Fruit fly (Drosophila melanogaster) whole organism, wandering third instar larva: Measurements from ENCODE around the gene CG42750.

ENCODE experiments used
- Abd-B ChIP-seq: fragments of >200 bp; optimal IDR thresholded peaks from 2 replicates; lab custom pipeline; 2017; ENCODE audit warnings: missing biosample characterization, missing genetic modification characterization
- CG32264 ChIP-seq: fragments of 200-800 bp; sonication (Bioruptor generic); optimal IDR thresholded peaks from 2 replicates; lab custom pipeline; 2016; ENCODE audit warnings: missing biosample characterization, missing genetic modification characterization
- CG9705 ChIP-seq: fragments of 200-800 bp; sonication (Bioruptor generic); optimal IDR thresholded peaks from 2 replicates; lab custom pipeline; 2018; ENCODE audit warnings: missing biosample characterization, mild to moderate bottlenecking, missing genetic modification characterization
- Dfd ChIP-seq: fragments of >200 bp; optimal IDR thresholded peaks from 2 replicates; lab custom pipeline; 2017; ENCODE audit warnings: missing biosample characterization, missing genetic modification characterization
- Dif ChIP-seq: fragments of 200-275, 200-300 bp; sonication (Bioruptor generic); optimal IDR thresholded peaks from 2 replicates; lab custom pipeline; 2018; ENCODE audit warnings: missing biosample characterization, missing genetic modification characterization; ENCODE audit not compliant: partially characterized antibody
- HLH106 ChIP-seq: fragments of 200-800 bp; optimal IDR thresholded peaks from 3 replicates; lab custom pipeline; 2019; ENCODE audit warnings: missing biosample characterization, mild to moderate bottlenecking, missing genetic modification characterization, moderate library complexity
- Hnf4 ChIP-seq: fragments of 200-800 bp; sonication (Bioruptor generic); optimal IDR thresholded peaks from 2 replicates; lab custom pipeline; 2016; ENCODE audit warnings: missing biosample characterization, mild to moderate bottlenecking, missing genetic modification characterization
- Hr78 ChIP-seq: fragments of >200 bp; optimal IDR thresholded peaks from 2 replicates; lab custom pipeline; 2017; ENCODE audit warnings: missing biosample characterization, missing genetic modification characterization
- Hr83 ChIP-seq: fragments of 200-300 bp; sonication (Bioruptor generic); optimal IDR thresholded peaks from 2 replicates; lab custom pipeline; 2016; ENCODE audit warnings: missing biosample characterization, mild to moderate bottlenecking, missing genetic modification characterization, moderate library complexity; ENCODE audit not compliant: poor library complexity, severe bottlenecking
- Jra ChIP-seq: sonication (Bioruptor generic); optimal IDR thresholded peaks from 2 replicates; lab custom pipeline; 2016; ENCODE audit warnings: missing biosample characterization, missing genetic modification characterization
- Mio ChIP-seq: sonication (Bioruptor generic); optimal IDR thresholded peaks from 2 replicates; lab custom pipeline; 2016; ENCODE audit warnings: missing biosample characterization, missing genetic modification characterization
- Myc ChIP-seq: fragments of >200 bp; optimal IDR thresholded peaks from 2 replicates; lab custom pipeline; 2017
- N ChIP-seq: fragments of >200 bp; optimal IDR thresholded peaks from 2 replicates; lab custom pipeline; 2018; ENCODE audit warnings: missing biosample characterization, missing external identifiers, missing genetic modification characterization
- OdsH ChIP-seq: fragments of 200-800 bp; sonication (Bioruptor generic); optimal IDR thresholded peaks from 2 replicates; lab custom pipeline; 2016; ENCODE audit warnings: missing biosample characterization, mild to moderate bottlenecking, missing genetic modification characterization
- Rel ChIP-seq, 2 experiments: fragments of 200-800 bp; sonication (Bioruptor generic) in 1 of 2; optimal IDR thresholded peaks; 2 replicates in 1 of 2; 3 replicates in 1 of 2; lab custom pipeline; 2016 to 2019; ENCODE audit warnings: mild to moderate bottlenecking in 2 of 2, missing biosample characterization in 2 of 2, missing genetic modification characterization in 2 of 2, moderate library complexity in 1 of 2
- Sp1 ChIP-seq: fragments of 200-800 bp; sonication (Bioruptor generic); optimal IDR thresholded peaks from 3 replicates; lab custom pipeline; 2019; ENCODE audit warnings: missing biosample characterization, mild to moderate bottlenecking, missing genetic modification characterization, moderate library complexity
- Vsx2 ChIP-seq: fragments of 200-300, 225-300 bp; sonication (Bioruptor generic); optimal IDR thresholded peaks from 2 replicates; lab custom pipeline; 2018; ENCODE audit warnings: missing biosample characterization, missing genetic modification characterization; ENCODE audit not compliant: partially characterized antibody
- br ChIP-seq: fragments of 200-800 bp; sonication (Bioruptor generic); optimal IDR thresholded peaks from 2 replicates; lab custom pipeline; 2016; ENCODE audit warnings: missing biosample characterization, missing genetic modification characterization
- brk ChIP-seq: fragments of 200-800 bp; sonication (Bioruptor generic); optimal IDR thresholded peaks from 2 replicates; lab custom pipeline; 2016; ENCODE audit warnings: missing biosample characterization, mild to moderate bottlenecking, missing genetic modification characterization
- dl ChIP-seq, 2 experiments: fragments of 175-275, 200-275 bp in 1 of 2; fragments of 200-275 bp in 1 of 2; sonication (Bioruptor generic); optimal IDR thresholded peaks; lab custom pipeline; 2018; ENCODE audit warnings: mild to moderate bottlenecking in 2 of 2, missing biosample characterization in 2 of 2, missing genetic modification characterization in 2 of 2, moderate library complexity in 2 of 2; ENCODE audit not compliant: partially characterized antibody in 2 of 2, insufficient read depth in 1 of 2
- dmrt93B ChIP-seq: fragments of 200-800 bp; sonication (Bioruptor generic); optimal IDR thresholded peaks from 2 replicates; lab custom pipeline; 2018; ENCODE audit warnings: missing biosample characterization, mild to moderate bottlenecking, missing genetic modification characterization
- dsf ChIP-seq: sonication (Bioruptor generic); optimal IDR thresholded peaks from 2 replicates; lab custom pipeline; 2016; ENCODE audit warnings: missing biosample characterization, missing genetic modification characterization, borderline replicate concordance
- ey ChIP-seq: fragments of 200-800 bp; sonication (Bioruptor generic); optimal IDR thresholded peaks from 2 replicates; lab custom pipeline; 2016; ENCODE audit warnings: missing biosample characterization, missing genetic modification characterization
- foxo ChIP-seq, 2 experiments: fragments of 200-800 bp; sonication (Bioruptor generic); optimal IDR thresholded peaks; 2 replicates in 1 of 2; 3 replicates in 1 of 2; lab custom pipeline; 2016 to 2017; ENCODE audit warnings: missing biosample characterization in 2 of 2, missing genetic modification characterization in 2 of 2
- fru ChIP-seq: fragments of 200-800 bp; sonication (Bioruptor generic); optimal IDR thresholded peaks from 3 replicates; lab custom pipeline; 2016; ENCODE audit warnings: missing biosample characterization, mild to moderate bottlenecking, missing genetic modification characterization
- h ChIP-seq: fragments of 200-800 bp; sonication (Bioruptor generic); optimal IDR thresholded peaks from 3 replicates; lab custom pipeline; 2016; ENCODE audit warnings: missing biosample characterization, mild to moderate bottlenecking, missing genetic modification characterization
- jim ChIP-seq: fragments of 175-275, 200-325 bp; sonication (Bioruptor generic); optimal IDR thresholded peaks from 2 replicates; lab custom pipeline; 2016; ENCODE audit warnings: missing biosample characterization, mild to moderate bottlenecking, missing genetic modification characterization
- lola ChIP-seq: fragments of >200 bp; optimal IDR thresholded peaks from 2 replicates; lab custom pipeline; 2017; ENCODE audit warnings: missing biosample characterization, missing genetic modification characterization
- pan ChIP-seq: fragments of >200 bp; optimal IDR thresholded peaks from 2 replicates; lab custom pipeline; 2017
- psq ChIP-seq: fragments of 200-800 bp; sonication (Bioruptor generic); optimal IDR thresholded peaks from 3 replicates; lab custom pipeline; 2017; ENCODE audit warnings: missing biosample characterization, mild to moderate bottlenecking, missing genetic modification characterization, moderate library complexity
- rgr ChIP-seq: fragments of 200-800 bp; sonication (Bioruptor generic); optimal IDR thresholded peaks from 3 replicates; lab custom pipeline; 2016; ENCODE audit warnings: missing biosample characterization, mild to moderate bottlenecking, missing genetic modification characterization
- sage ChIP-seq: fragments of 200-800 bp; sonication (Bioruptor generic); optimal IDR thresholded peaks from 2 replicates; lab custom pipeline; 2016; ENCODE audit warnings: missing biosample characterization, mild to moderate bottlenecking, missing genetic modification characterization
- sv ChIP-seq: fragments of 200-800 bp; sonication (Bioruptor generic); optimal IDR thresholded peaks from 3 replicates; lab custom pipeline; 2016; ENCODE audit warnings: missing biosample characterization, missing genetic modification characterization
- tai ChIP-seq: sonication (Bioruptor generic); optimal IDR thresholded peaks from 2 replicates; lab custom pipeline; 2016; ENCODE audit warnings: missing biosample characterization, missing genetic modification characterization
- usp ChIP-seq: fragments of >200 bp; optimal IDR thresholded peaks from 2 replicates; lab custom pipeline; 2017; ENCODE audit warnings: missing biosample characterization, missing genetic modification characterization
- woc ChIP-seq: sonication (Bioruptor generic); optimal IDR thresholded peaks from 2 replicates; lab custom pipeline; 2016; ENCODE audit warnings: missing biosample characterization, mild to moderate bottlenecking, missing genetic modification characterization

CG42750 gene

DNA sequence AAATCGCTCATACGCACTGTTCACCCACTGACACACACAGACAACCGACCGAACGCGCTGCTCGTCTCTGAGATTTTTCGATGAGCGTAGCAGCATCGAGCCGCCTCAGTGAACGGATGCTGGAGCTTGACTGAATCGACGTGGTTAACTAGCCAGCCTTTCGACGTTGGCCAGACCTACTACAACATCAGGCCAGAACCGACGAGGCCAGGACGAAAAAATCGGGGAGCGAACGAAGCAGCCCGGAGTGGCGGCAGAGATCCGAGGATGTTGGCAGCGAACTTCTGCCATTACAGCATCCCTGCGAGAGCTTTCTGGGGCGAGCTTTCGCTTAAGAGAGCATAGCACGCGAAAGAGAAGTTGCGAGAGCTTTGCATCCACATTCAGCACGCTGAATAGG lies at the start of gene CG42750:
TSS of gene CG42750 (minus strand) at position 108 of the 400 bp plus-strand sequence.
- no peak for TF ChIP-seq Hnf4 (GFP tag; lab: Kevin White, UChicago)
- no peak for TF ChIP-seq Myc
- no peak for TF ChIP-seq OdsH (GFP tag; lab: Kevin White, UChicago)
- no peak for TF ChIP-seq Mio (GFP tag; lab: Kevin White, UChicago)
- TF ChIP-seq brk (GFP tag; lab: Kevin White, UChicago) = no peak
- no peak for TF ChIP-seq Hr83
- TF ChIP-seq Abd-B (GFP tag; lab: Kevin White, UChicago) = no peak
- TF ChIP-seq sv (GFP tag; lab: Kevin White, UChicago) = no peak
- TF ChIP-seq woc (GFP tag; lab: Kevin White, UChicago) = no peak
- TF ChIP-seq jim (GFP tag; lab: Kevin White, UChicago) = no peak
- no peak for TF ChIP-seq Hr78 (GFP tag; lab: Kevin White, UChicago)
- TF ChIP-seq sage (GFP tag; lab: Kevin White, UChicago) = no peak
- no peak for TF ChIP-seq tai (GFP tag; lab: Kevin White, UChicago)
- no peak for TF ChIP-seq Vsx2 (GFP tag; lab: Kevin White, UChicago)
- TF ChIP-seq Rel (GFP tag; optimal IDR thresholded peaks at IDR 0.05; lab: Kevin White, UChicago) = no peak
- no peak for TF ChIP-seq Rel (tag; optimal IDR thresholded peaks at IDR 0.05; lab: Kevin White, UChicago)
- TF ChIP-seq Sp1 (GFP tag; lab: Kevin White, UChicago) = no peak
- no peak for TF ChIP-seq N (GFP tag; lab: Kevin White, UChicago)
- TF ChIP-seq HLH106 (tag; lab: Kevin White, UChicago) = no peak

DNA sequence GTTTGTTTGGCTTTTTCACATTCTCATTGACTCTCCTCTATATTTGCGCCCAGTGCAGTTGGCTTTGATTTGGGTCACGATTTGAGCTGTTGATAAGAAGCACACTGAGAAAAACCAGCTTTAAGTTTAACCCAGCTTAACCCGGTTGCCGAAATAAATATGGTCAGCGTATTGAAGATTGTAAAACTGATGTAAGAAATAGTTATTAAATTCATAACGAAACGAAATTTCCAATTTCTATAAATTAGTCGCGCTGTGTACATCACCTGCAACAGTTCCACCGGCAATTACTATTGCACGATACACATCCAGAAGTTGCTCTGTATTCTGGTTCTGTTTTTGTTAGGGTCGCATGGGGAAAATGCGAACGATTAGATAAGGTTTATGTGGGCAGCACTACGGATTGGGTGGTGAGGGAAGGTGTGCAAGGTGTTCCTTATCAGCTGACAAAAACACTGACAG lies 49.6 kb upstream of the CG42750 start:
- TF ChIP-seq ey (GFP tag; lab: Kevin White, UChicago) = peak; percentile 66
- TF ChIP-seq Hnf4 (GFP tag; lab: Kevin White, UChicago) = peak; percentile 35
- peak; percentile 49 for TF ChIP-seq br (GFP tag; lab: Kevin White, UChicago)
- peak in 1 of 2 experiments; percentile 67 for TF ChIP-seq foxo (GFP tag; optimal IDR thresholded peaks at IDR 0.05; lab: Kevin White, UChicago)
- TF ChIP-seq Dfd (GFP tag; lab: Kevin White, UChicago) = no peak
- peak; percentile 15 for TF ChIP-seq Sp1 (GFP tag; lab: Kevin White, UChicago)
- no peak for TF ChIP-seq Dif (GFP tag; lab: Kevin White, UChicago)
- no peak for TF ChIP-seq woc (GFP tag; lab: Kevin White, UChicago)
- TF ChIP-seq Hr78 (GFP tag; lab: Kevin White, UChicago) = no peak
- TF ChIP-seq Myc = no peak
- no peak for TF ChIP-seq Hr83
- TF ChIP-seq OdsH (GFP tag; lab: Kevin White, UChicago) = peak; percentile 56
- peak; percentile 39 for TF ChIP-seq psq
- TF ChIP-seq fru (GFP tag; lab: Kevin White, UChicago) = peak; percentile 63
- no peak for TF ChIP-seq CG9705 (GFP tag; lab: Kevin White, UChicago)
- no peak for TF ChIP-seq CG32264 (GFP tag; lab: Kevin White, UChicago)
- TF ChIP-seq HLH106 (tag; lab: Kevin White, UChicago) = peak; percentile 46
- peak; percentile 25 for TF ChIP-seq dmrt93B
- peak; percentile 64 for TF ChIP-seq rgr (GFP tag; lab: Kevin White, UChicago)
- peak; percentile 59 for TF ChIP-seq sv (GFP tag; lab: Kevin White, UChicago)
- no peak for TF ChIP-seq Rel (GFP tag; optimal IDR thresholded peaks at IDR 0.05; lab: Kevin White, UChicago)
- TF ChIP-seq Rel (tag; optimal IDR thresholded peaks at IDR 0.05; lab: Kevin White, UChicago) = no peak
- TF ChIP-seq h (GFP tag; lab: Kevin White, UChicago) = peak; percentile 53
- TF ChIP-seq brk (GFP tag; lab: Kevin White, UChicago) = no peak

DNA sequence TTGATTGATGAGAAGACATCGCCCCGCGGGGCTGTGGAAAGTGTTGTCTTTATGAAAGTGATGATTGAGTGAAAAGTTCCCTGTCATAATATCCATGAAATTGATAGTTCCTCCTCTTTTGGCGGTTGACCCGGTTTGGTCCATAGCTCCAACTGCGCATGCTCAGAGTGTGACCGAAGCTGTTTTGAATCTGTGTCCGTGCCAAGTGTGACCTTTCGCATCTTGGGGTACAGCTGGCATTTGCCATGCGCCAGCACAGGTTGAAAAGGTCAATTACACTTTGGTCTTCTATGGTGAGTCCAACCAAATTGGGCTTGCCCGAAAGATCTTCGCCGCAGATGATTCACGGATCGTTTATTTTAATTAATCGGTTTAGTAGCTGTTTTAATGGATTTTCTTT lies 45.4 kb upstream of the CG42750 start:
- TF ChIP-seq Jra (no peak), sage (GFP tag; lab: Kevin White, UChicago) (no peak), Myc (no peak), Vsx2 (GFP tag; lab: Kevin White, UChicago) (no peak), ey (GFP tag; lab: Kevin White, UChicago) (no peak), psq (no peak)

DNA sequence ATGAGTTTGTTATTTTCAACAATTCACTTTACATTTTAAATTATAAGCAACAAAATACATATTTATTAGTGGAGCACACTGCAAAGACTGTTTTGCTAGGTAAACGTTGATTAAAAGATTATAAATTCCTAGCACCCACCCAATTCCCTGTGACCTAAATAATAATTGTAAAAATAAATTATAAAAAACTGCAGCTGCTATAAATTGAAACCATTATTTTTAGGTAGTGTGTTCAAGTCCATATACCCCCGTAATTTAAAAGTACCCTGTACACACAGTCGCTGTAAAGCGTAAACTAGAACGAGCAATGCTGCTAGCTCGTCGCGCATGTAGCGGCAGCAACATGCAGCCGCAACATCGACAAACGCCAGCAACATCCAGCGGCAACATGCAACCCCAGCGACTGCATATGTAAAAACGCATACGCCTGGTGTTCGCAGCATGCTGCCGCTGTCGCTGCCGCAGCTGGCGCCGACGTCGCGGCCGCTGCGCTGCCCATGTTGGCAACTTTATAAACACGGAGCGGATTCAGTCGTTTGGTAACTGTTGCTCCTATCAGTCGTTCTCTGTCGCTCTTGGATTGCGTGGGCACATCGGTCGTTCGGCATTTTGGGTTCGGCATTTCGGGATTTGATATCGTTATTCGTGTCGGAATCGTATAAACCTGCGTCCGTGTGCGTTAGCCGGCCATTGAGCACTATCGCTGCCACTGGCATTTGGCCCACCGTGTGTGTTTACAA lies 44.2 kb upstream of the CG42750 start, which contains the start of gene Fas3:
TSS of gene Fas3 (plus strand) at position 526 of the 740 bp plus-strand sequence.
- TF ChIP-seq Abd-B (GFP tag; lab: Kevin White, UChicago) (no peak), brk (GFP tag; lab: Kevin White, UChicago) (no peak), HLH106 (tag; lab: Kevin White, UChicago) (peak; percentile 12), Vsx2 (GFP tag; lab: Kevin White, UChicago) (no peak), sv (GFP tag; lab: Kevin White, UChicago) (peak; percentile 20), CG32264 (GFP tag; lab: Kevin White, UChicago) (no peak), Dif (GFP tag; lab: Kevin White, UChicago) (peak; percentile 16), usp (GFP tag; lab: Kevin White, UChicago) (no peak), ey (GFP tag; lab: Kevin White, UChicago) (no peak), jim (GFP tag; lab: Kevin White, UChicago) (no peak), N (GFP tag; lab: Kevin White, UChicago) (no peak), Sp1 (GFP tag; lab: Kevin White, UChicago) (peak; percentile 21), h (GFP tag; lab: Kevin White, UChicago) (peak; percentile 26), dsf (no peak), Hr78 (GFP tag; lab: Kevin White, UChicago) (no peak), sage (GFP tag; lab: Kevin White, UChicago) (no peak), lola (no peak), Dfd (GFP tag; lab: Kevin White, UChicago) (no peak), woc (GFP tag; lab: Kevin White, UChicago) (no peak), pan (lab: Kevin White, UChicago) (no peak), br (GFP tag; lab: Kevin White, UChicago) (no peak), CG9705 (GFP tag; lab: Kevin White, UChicago) (no peak), Myc (no peak), dmrt93B (no peak), dl (GFP tag; optimal IDR thresholded peaks at IDR 0.05; lab: Kevin White, UChicago; ENCODE audit: insufficient read depth in 1 of 2, partially characterized antibody in 2 of 2) (peak in 1 of 2 experiments; percentile 29), Hnf4 (GFP tag; lab: Kevin White, UChicago) (no peak), fru (GFP tag; lab: Kevin White, UChicago) (peak; percentile 33)
